Worm (Caenorhabditis elegans) whole organism, L3 larva: ENCODE results near the gene srlf-17.

Experiments
- ceh-28 ChIP-seq: fragments of 150-350 bp; optimal IDR thresholded peaks from 2 replicates; lab custom pipeline; 2014; ENCODE audit warnings: missing biosample characterization, missing genetic modification reagents, missing genetic modification characterization
- elt-2 ChIP-seq: sonication (generic microtip); optimal IDR thresholded peaks from 2 replicates; lab custom pipeline; 2016; ENCODE audit warnings: missing genetic modification reagents, mild to moderate bottlenecking, missing genetic modification characterization, missing compliant biosample characterization
- fos-1 ChIP-seq: fragments of 150-350 bp; optimal IDR thresholded peaks from 2 replicates; lab custom pipeline; 2014; ENCODE audit warnings: missing biosample characterization, missing genetic modification characterization
- lin-15B ChIP-seq: fragments of 150-350 bp; optimal IDR thresholded peaks from 2 replicates; lab custom pipeline; 2014; ENCODE audit warnings: missing biosample characterization, missing genetic modification characterization
- nhr-12 ChIP-seq: fragments of 150-350 bp; optimal IDR thresholded peaks from 2 replicates; lab custom pipeline; 2014; ENCODE audit warnings: missing biosample characterization, missing genetic modification characterization
- nhr-28 ChIP-seq: fragments of 150-350 bp; optimal IDR thresholded peaks from 2 replicates; lab custom pipeline; 2014; ENCODE audit warnings: missing biosample characterization, missing genetic modification characterization
- pqm-1 ChIP-seq: fragments of 150-350 bp; optimal IDR thresholded peaks from 2 replicates; lab custom pipeline; 2017; ENCODE audit warnings: missing biosample characterization, missing genetic modification characterization, inconsistent platforms
- unc-62 ChIP-seq: fragments of 150-350 bp; sonication (generic microtip); optimal IDR thresholded peaks from 4 replicates; lab custom pipeline; 2014; ENCODE audit warnings: missing biosample characterization, missing genetic modification reagents, missing genetic modification characterization

DNA sequence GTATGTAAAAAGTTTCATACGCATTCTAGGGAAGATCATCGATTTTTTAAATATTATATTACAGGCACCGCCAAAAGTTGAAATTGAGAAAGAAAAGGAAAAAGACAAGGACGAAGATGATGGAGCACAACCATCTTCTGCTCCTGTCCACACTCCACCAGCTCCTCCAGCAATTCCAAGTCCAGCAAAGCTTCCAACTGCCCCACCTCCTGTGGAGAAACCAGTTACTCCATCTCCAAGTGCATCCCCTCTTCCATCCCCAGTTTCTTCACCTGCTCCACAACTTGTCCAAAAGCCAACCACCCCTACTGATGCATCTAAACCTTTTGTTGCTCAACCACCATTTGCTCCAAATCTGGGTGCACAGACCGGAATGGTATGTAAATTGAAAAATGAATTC lies 50.5 kb downstream of the srlf-17 start:
- TF ChIP-seq elt-2 (tag; lab: Kevin White, UChicago) (no peak), pqm-1 (tag; lab: Kevin White, UChicago) (no peak), fos-1 (tag; lab: Kevin White, UChicago) (no peak), lin-15B (tag; lab: Kevin White, UChicago) (no peak), nhr-12 (tag; lab: Kevin White, UChicago) (no peak), ceh-28 (tag; lab: Kevin White, UChicago) (no peak), unc-62 (GFP tag; lab: Kevin White, UChicago) (no peak), nhr-28 (tag; lab: Kevin White, UChicago) (no peak)
